Worm (Caenorhabditis elegans) whole organism, early embryonic: ENCODE data around the gene dmd-4.

Experiments
- F13C5.2 ChIP-seq: sonication (generic microtip); optimal IDR thresholded peaks from 2 replicates; lab custom pipeline; 2017; ENCODE audit warnings: mild to moderate bottlenecking, missing genetic modification characterization, inconsistent platforms, missing compliant biosample characterization
- ama-1 ChIP-seq: fragments of 150-350 bp; optimal IDR thresholded peaks from 2 replicates; lab custom pipeline; 2014
- ceh-36 ChIP-seq: sonication (generic microtip); optimal IDR thresholded peaks from 2 replicates; lab custom pipeline; 2016; ENCODE audit warnings: missing genetic modification characterization, inconsistent platforms, missing compliant biosample characterization
- flt-1 ChIP-seq: fragments of 200-800 bp; sonication (Bioruptor generic); IDR thresholded peaks from 2 replicates; pipeline ENCODE4 v1.3.6; 2022; ENCODE audit warnings: missing genetic modification characterization, missing compliant biosample characterization
- hmg-4 ChIP-seq: fragments of 200-800 bp; sonication (Bioruptor generic); optimal IDR thresholded peaks from 2 replicates; lab custom pipeline; 2018; ENCODE audit warnings: mild to moderate bottlenecking, missing genetic modification characterization, missing compliant biosample characterization
- hnd-1 ChIP-seq: sonication (generic microtip); optimal IDR thresholded peaks from 2 replicates; lab custom pipeline; 2016; ENCODE audit warnings: missing genetic modification characterization, missing compliant biosample characterization
- scrt-1 ChIP-seq: fragments of 200-800 bp; sonication (Bioruptor generic); IDR thresholded peaks from 2 replicates; pipeline ENCODE4 v1.3.6; 2022; ENCODE audit warnings: missing genetic modification characterization, missing compliant biosample characterization
- sea-1 ChIP-seq: fragments of 200-800 bp; sonication (Bioruptor generic); conservative IDR thresholded peaks from 2 replicates; pipeline ENCODE4 v1.3.6; 2022; ENCODE audit warnings: missing genetic modification characterization, missing compliant biosample characterization
- tbx-37 ChIP-seq: fragments of 200-800 bp; sonication (Bioruptor generic); conservative IDR thresholded peaks from 2 replicates; pipeline ENCODE4 v1.3.6; 2022; ENCODE audit warnings: missing genetic modification reagents, missing genetic modification characterization, missing compliant biosample characterization
- tra-4 ChIP-seq: sonication (generic microtip); optimal IDR thresholded peaks from 2 replicates; lab custom pipeline; 2017; ENCODE audit warnings: missing genetic modification characterization, missing compliant biosample characterization

ce11 chrX:14810718-14811117, 50.9 kb downstream of the dmd-4 start, which contains the start of gene atf-4:
- TF ChIP-seq tbx-37 (no peak), ama-1 (no peak), F13C5.2 (tag; lab: Kevin White, UChicago) (no peak), hmg-4 (GFP tag; lab: Kevin White, UChicago) (no peak), tra-4 (tag; lab: Kevin White, UChicago) (no peak), flt-1 (GFP tag; lab: Robert Waterston, UW) (no peak), scrt-1 (no peak), sea-1 (GFP tag; lab: Robert Waterston, UW) (no peak), ceh-36 (tag; lab: Kevin White, UChicago) (no peak), hnd-1 (tag; lab: Kevin White, UChicago) (no peak)
